Worm (Caenorhabditis elegans) whole organism, early embryonic: ENCODE data around the gene T07D3.4.

Experiments used
- F13C5.2 ChIP-seq: sonication (generic microtip); optimal IDR thresholded peaks from 2 replicates; lab custom pipeline; 2017; ENCODE audit warnings: mild to moderate bottlenecking, missing genetic modification characterization, inconsistent platforms, missing compliant biosample characterization
- aly-1 ChIP-seq: sonication (generic microtip); optimal IDR thresholded peaks from 2 replicates; lab custom pipeline; 2016; ENCODE audit warnings: missing genetic modification characterization, missing compliant biosample characterization
- ama-1 ChIP-seq: fragments of 150-350 bp; optimal IDR thresholded peaks from 2 replicates; lab custom pipeline; 2014
- ceh-13 ChIP-seq: fragments of 200-800 bp; sonication (Bioruptor generic); optimal IDR thresholded peaks from 2 replicates; lab custom pipeline; 2018; ENCODE audit warnings: mild to moderate bottlenecking, missing genetic modification characterization, missing compliant biosample characterization
- ets-7 ChIP-seq: sonication (generic microtip); optimal IDR thresholded peaks from 2 replicates; lab custom pipeline; 2016; ENCODE audit warnings: missing genotype, missing genetic modification characterization, missing compliant biosample characterization
- flt-1 ChIP-seq: fragments of 200-800 bp; sonication (Bioruptor generic); IDR thresholded peaks from 2 replicates; pipeline ENCODE4 v1.3.6; 2022; ENCODE audit warnings: missing genetic modification characterization, missing compliant biosample characterization
- hmg-4 ChIP-seq: fragments of 200-800 bp; sonication (Bioruptor generic); optimal IDR thresholded peaks from 2 replicates; lab custom pipeline; 2018; ENCODE audit warnings: mild to moderate bottlenecking, missing genetic modification characterization, missing compliant biosample characterization
- hnd-1 ChIP-seq: sonication (generic microtip); optimal IDR thresholded peaks from 2 replicates; lab custom pipeline; 2016; ENCODE audit warnings: missing genetic modification characterization, missing compliant biosample characterization
- scrt-1 ChIP-seq: fragments of 200-800 bp; sonication (Bioruptor generic); IDR thresholded peaks from 2 replicates; pipeline ENCODE4 v1.3.6; 2022; ENCODE audit warnings: missing genetic modification characterization, missing compliant biosample characterization
- tbx-11 ChIP-seq: fragments of 200-800 bp; sonication (Bioruptor generic); IDR thresholded peaks from 2 replicates; pipeline ENCODE4 v1.3.6; 2022; ENCODE audit warnings: missing genetic modification characterization, missing compliant biosample characterization
- tra-4 ChIP-seq: sonication (generic microtip); optimal IDR thresholded peaks from 2 replicates; lab custom pipeline; 2017; ENCODE audit warnings: missing genetic modification characterization, missing compliant biosample characterization

ce11 chrII:838414-838813 lies 49.7 kb upstream of the T07D3.4 start, which contains the start of gene F28A10.8:
- TF ChIP-seq tbx-11 (no peak), scrt-1 (no peak), hmg-4 (no peak), flt-1 (GFP tag; lab: Robert Waterston, UW) (no peak), ceh-13 (GFP tag; lab: Kevin White, UChicago) (no peak), tra-4 (tag; lab: Kevin White, UChicago) (no peak), ama-1 (lab: Kevin White, UChicago) (no peak), ets-7 (tag; lab: Kevin White, UChicago) (no peak), aly-1 (tag; lab: Kevin White, UChicago) (no peak), F13C5.2 (no peak), hnd-1 (tag; lab: Kevin White, UChicago) (no peak)
